Fruit fly (Drosophila melanogaster) whole organism, embryonic: ENCODE measurements around the gene Smu1.

Source experiments
- Ada2b ChIP-seq: fragments of 200-800 bp; sonication (Bioruptor generic); IDR thresholded peaks from 2 replicates; pipeline ENCODE4 v1.3.6; 2022; ENCODE audit warnings: missing biosample characterization, missing genetic modification characterization
- Adf1 ChIP-seq: fragments of 200-800 bp; sonication (Bioruptor generic); IDR thresholded peaks from 2 replicates; pipeline ENCODE4 v1.3.6; 2022; ENCODE audit warnings: missing biosample characterization, missing genetic modification characterization
- B-H1 ChIP-seq: fragments of 200-800 bp; sonication (Bioruptor generic); IDR thresholded peaks from 3 replicates; pipeline ENCODE4 v1.3.6; 2022; ENCODE audit warnings: missing biosample characterization, missing genetic modification characterization
- Bgb ChIP-seq: fragments of 200-800 bp; sonication (Bioruptor generic); IDR thresholded peaks from 2 replicates; pipeline ENCODE4 v1.3.6; 2022; ENCODE audit warnings: missing biosample characterization, missing genetic modification characterization; ENCODE audit not compliant: partially characterized antibody
- CG10543 ChIP-seq: fragments of 200-800 bp; sonication (Bioruptor generic); optimal IDR thresholded peaks from 3 replicates; lab custom pipeline; 2017; ENCODE audit warnings: missing biosample characterization, mild to moderate bottlenecking, missing genetic modification characterization, moderate library complexity
- CG11504 ChIP-seq: fragments of 200-800 bp; sonication (Bioruptor generic); optimal IDR thresholded peaks from 3 replicates; lab custom pipeline; 2019; ENCODE audit warnings: missing biosample characterization, mild to moderate bottlenecking, missing genetic modification characterization, moderate library complexity
- CG12155 ChIP-seq: fragments of 200-800 bp; sonication (Bioruptor generic); optimal IDR thresholded peaks from 3 replicates; lab custom pipeline; 2016; ENCODE audit warnings: missing biosample characterization, missing genetic modification characterization
- CG12659 ChIP-seq: fragments of 200-800 bp; sonication (Bioruptor generic); optimal IDR thresholded peaks from 3 replicates; lab custom pipeline; 2017; ENCODE audit warnings: mild to moderate bottlenecking, missing biosample characterization, missing genetic modification reagents, missing genetic modification characterization
- CG15514 ChIP-seq: fragments of 200-800 bp; sonication (Bioruptor generic); optimal IDR thresholded peaks from 3 replicates; lab custom pipeline; 2017; ENCODE audit warnings: missing biosample characterization, missing genetic modification characterization, mild to moderate bottlenecking, moderate library complexity, missing genetic modification reagents
- CG16813 ChIP-seq: fragments of 200-800 bp; sonication (Bioruptor generic); IDR thresholded peaks from 3 replicates; pipeline ENCODE4 v1.3.6; 2022; ENCODE audit warnings: missing biosample characterization, missing genetic modification characterization; ENCODE audit not compliant: partially characterized antibody
- CG2889 ChIP-seq: fragments of 200-800 bp; sonication (Bioruptor generic); IDR thresholded peaks from 3 replicates; pipeline ENCODE4 v1.3.6; 2022; ENCODE audit warnings: missing biosample characterization, missing genetic modification characterization
- CG34224 ChIP-seq: fragments of 200-800 bp; sonication (Bioruptor generic); IDR thresholded peaks from 3 replicates; pipeline ENCODE4 v1.3.6; 2022; ENCODE audit warnings: missing biosample characterization, missing genetic modification characterization; ENCODE audit not compliant: partially characterized antibody
- CG9876 ChIP-seq: fragments of 200-800 bp; sonication (Bioruptor generic); optimal IDR thresholded peaks from 2 replicates; lab custom pipeline; 2016; ENCODE audit warnings: missing biosample characterization, missing genetic modification characterization
- Deaf1 ChIP-seq: fragments of 200-800 bp; optimal IDR thresholded peaks from 3 replicates; lab custom pipeline; 2019; ENCODE audit warnings: missing biosample characterization, mild to moderate bottlenecking, missing genetic modification characterization, moderate library complexity
- Dip3 ChIP-seq: fragments of 200-800 bp; sonication (Bioruptor generic); optimal IDR thresholded peaks from 3 replicates; lab custom pipeline; 2016; ENCODE audit warnings: missing biosample characterization, missing genetic modification characterization
- Dll ChIP-seq: fragments of 200-800 bp; sonication (Bioruptor generic); IDR thresholded peaks from 4 replicates; pipeline ENCODE4 v1.3.6; 2022; ENCODE audit warnings: missing biosample characterization, missing genetic modification characterization; ENCODE audit not compliant: partially characterized antibody
- E2f2 ChIP-seq: fragments of 200-800 bp; sonication (Bioruptor generic); IDR thresholded peaks from 2 replicates; pipeline ENCODE4 v1.3.6; 2022; ENCODE audit warnings: missing biosample characterization, missing genetic modification characterization
- Fer1 ChIP-seq: fragments of 200-800 bp; sonication (Bioruptor generic); optimal IDR thresholded peaks from 2 replicates; lab custom pipeline; 2017; ENCODE audit warnings: missing biosample characterization, mild to moderate bottlenecking, missing genetic modification characterization
- Hmr ChIP-seq: fragments of 200-800 bp; sonication (Bioruptor generic); optimal IDR thresholded peaks from 3 replicates; lab custom pipeline; 2017; ENCODE audit warnings: mild to moderate bottlenecking, missing biosample characterization, missing genetic modification reagents, missing genetic modification characterization
- Hr51 ChIP-seq, 2 experiments: fragments of 200-800 bp; sonication (Bioruptor generic); optimal IDR thresholded peaks; 2 replicates in 1 of 2; 3 replicates in 1 of 2; lab custom pipeline; 2016 to 2018; ENCODE audit warnings: missing biosample characterization in 2 of 2, missing genetic modification characterization in 2 of 2, mild to moderate bottlenecking in 1 of 2, moderate library complexity in 1 of 2
- MTF-1 ChIP-seq: fragments of 200-800 bp; sonication (Bioruptor generic); optimal IDR thresholded peaks from 2 replicates; lab custom pipeline; 2018; ENCODE audit warnings: missing biosample characterization, mild to moderate bottlenecking, missing genetic modification characterization, borderline replicate concordance
- Med ChIP-seq: fragments of 200-800 bp; sonication (Bioruptor generic); peaks from one replicate; lab custom pipeline; 2016; ENCODE audit warnings: missing biosample characterization, missing genetic modification characterization, mild to moderate bottlenecking, inconsistent platforms, moderate library complexity
- Nf-YC ChIP-seq: fragments of 200-800 bp; optimal IDR thresholded peaks from 3 replicates; lab custom pipeline; 2019; ENCODE audit warnings: missing biosample characterization, mild to moderate bottlenecking, missing genetic modification characterization, moderate library complexity
- Rfx ChIP-seq: fragments of 200-800 bp; sonication (Bioruptor generic); IDR thresholded peaks from 2 replicates; pipeline ENCODE4 v1.3.6; 2022; ENCODE audit warnings: missing biosample characterization, missing genetic modification characterization
- YL-1 ChIP-seq: fragments of 200-800 bp; sonication (Bioruptor generic); optimal IDR thresholded peaks from 3 replicates; lab custom pipeline; 2017; ENCODE audit warnings: missing biosample characterization, mild to moderate bottlenecking, missing genetic modification characterization
- ase ChIP-seq: fragments of 200-800 bp; sonication (Bioruptor generic); IDR thresholded peaks from 3 replicates; pipeline ENCODE4 v1.3.6; 2022; ENCODE audit warnings: missing biosample characterization, missing genetic modification characterization
- ci ChIP-seq: fragments of 200-800 bp; sonication (Bioruptor generic); IDR thresholded peaks from 3 replicates; pipeline ENCODE4 v1.3.6; 2022; ENCODE audit warnings: missing biosample characterization, missing genetic modification characterization
- crol ChIP-seq: fragments of 200-800 bp; sonication (Bioruptor generic); IDR thresholded peaks from 2 replicates; pipeline ENCODE4 v1.3.6; 2022; ENCODE audit warnings: missing biosample characterization, missing genetic modification characterization
- da ChIP-seq: fragments of 200-800 bp; sonication (Bioruptor generic); optimal IDR thresholded peaks from 2 replicates; lab custom pipeline; 2016; ENCODE audit warnings: missing biosample characterization, missing genetic modification characterization
- dimm ChIP-seq: fragments of 200-800 bp; sonication (Bioruptor generic); IDR thresholded peaks from 2 replicates; pipeline ENCODE4 v1.3.6; 2022; ENCODE audit warnings: missing biosample characterization, missing genetic modification characterization
- hbn ChIP-seq: fragments of 200-800 bp; sonication (Bioruptor generic); IDR thresholded peaks from 2 replicates; pipeline ENCODE4 v1.3.6; 2022; ENCODE audit warnings: missing biosample characterization, missing genetic modification characterization; ENCODE audit not compliant: partially characterized antibody
- lov ChIP-seq, 2 experiments: fragments of 200-800 bp in 1 of 2; fragments of >200 bp in 1 of 2; sonication (Bioruptor generic) in 1 of 2; IDR thresholded peaks in 1 of 2; optimal IDR thresholded peaks in 1 of 2; 2 replicates in 1 of 2; 3 replicates in 1 of 2; pipeline versions ENCODE4 v1.3.6 to Lab custom; 2017 to 2022; ENCODE audit warnings: missing biosample characterization in 1 of 2, missing genetic modification characterization in 1 of 2
- maf-S ChIP-seq: fragments of 200-800 bp; sonication (Bioruptor generic); optimal IDR thresholded peaks from 2 replicates; lab custom pipeline; 2016; ENCODE audit warnings: missing biosample characterization, missing genetic modification characterization
- onecut ChIP-seq: fragments of 200-800 bp; sonication (Bioruptor generic); IDR thresholded peaks from 2 replicates; pipeline ENCODE4 v1.3.6; 2022; ENCODE audit warnings: missing biosample characterization, missing genetic modification characterization
- pb ChIP-seq: fragments of 200-800 bp; sonication (Bioruptor generic); optimal IDR thresholded peaks from 3 replicates; lab custom pipeline; 2016; ENCODE audit warnings: missing biosample characterization, missing genetic modification characterization
- pita ChIP-seq: fragments of 200-800 bp; sonication (Bioruptor generic); optimal IDR thresholded peaks from 2 replicates; lab custom pipeline; 2017; ENCODE audit warnings: missing biosample characterization, mild to moderate bottlenecking, missing genetic modification characterization
- pros ChIP-seq: fragments of 200-800 bp; sonication (Bioruptor generic); optimal IDR thresholded peaks from 3 replicates; lab custom pipeline; 2019; ENCODE audit warnings: missing biosample characterization, mild to moderate bottlenecking, missing genetic modification characterization, moderate library complexity
- pzg ChIP-seq: fragments of 200-800 bp; sonication (Bioruptor generic); optimal IDR thresholded peaks from 3 replicates; lab custom pipeline; 2018; ENCODE audit warnings: missing biosample characterization, mild to moderate bottlenecking, missing genetic modification characterization, moderate library complexity
- row ChIP-seq: fragments of 200-800 bp; sonication (Bioruptor generic); IDR thresholded peaks from 3 replicates; pipeline ENCODE4 v1.3.6; 2022; ENCODE audit warnings: missing biosample characterization, missing genetic modification characterization
- scrt ChIP-seq: fragments of 200-800 bp; sonication (Bioruptor generic); optimal IDR thresholded peaks from 2 replicates; lab custom pipeline; 2018; ENCODE audit warnings: missing biosample characterization, mild to moderate bottlenecking, missing genetic modification characterization, moderate library complexity
- sob ChIP-seq: fragments of 200-800 bp; sonication (Bioruptor generic); IDR thresholded peaks from 2 replicates; pipeline ENCODE4 v1.3.6; 2022; ENCODE audit warnings: missing biosample characterization, missing genetic modification characterization
- sr ChIP-seq: fragments of 200-800 bp; sonication (Bioruptor generic); IDR thresholded peaks from 3 replicates; pipeline ENCODE4 v1.3.6; 2022; ENCODE audit warnings: missing biosample characterization, missing genetic modification characterization
- tin ChIP-seq: fragments of 200-800 bp; sonication (Bioruptor generic); optimal IDR thresholded peaks from 3 replicates; lab custom pipeline; 2016; ENCODE audit warnings: missing biosample characterization, missing genetic modification characterization

Smu1 gene

DNA sequence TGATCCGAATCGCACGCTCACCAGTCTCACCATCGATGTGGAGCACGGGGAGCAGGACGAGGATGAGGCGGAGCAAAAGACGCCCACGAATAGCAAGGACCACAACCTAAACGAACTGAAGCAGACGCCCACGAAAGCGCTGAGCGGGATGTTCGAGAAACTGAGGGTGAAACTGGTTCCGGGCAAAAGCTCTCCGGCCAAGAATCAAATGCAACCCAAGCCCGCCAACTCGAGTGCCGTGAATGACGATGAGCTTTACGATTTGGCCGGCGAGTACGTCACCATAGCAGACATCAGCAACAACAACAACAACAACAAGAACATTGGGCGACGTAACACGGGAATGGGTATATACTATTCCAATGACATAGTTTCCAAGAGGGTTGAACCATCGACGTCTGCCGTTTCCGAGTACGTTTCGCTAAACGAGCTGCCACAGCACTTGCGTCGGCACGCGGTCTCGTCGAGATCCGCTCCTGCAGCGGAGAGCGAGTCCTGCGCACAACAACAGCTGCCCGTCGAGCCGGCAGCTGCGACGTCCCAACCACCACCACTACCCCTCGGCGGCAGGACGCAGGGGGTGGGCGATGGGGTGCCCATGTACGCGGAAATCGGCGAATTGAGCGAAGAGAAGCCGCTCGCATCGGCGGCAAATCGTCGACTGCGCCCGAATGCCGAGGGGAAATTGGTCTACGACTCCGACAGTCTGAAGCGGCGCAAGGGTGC lies 36.4 kb upstream of the Smu1 start (continued):
- TF ChIP-seq sob (GFP tag; lab: Robert Waterston, UW) (0 out of 2 replicates have a peak, but pooled peaks have one; percentile 15), Hmr (GFP tag; lab: Kevin White, UChicago) (peak; percentile 3), ci (GFP tag; lab: Robert Waterston, UW) (0 out of 3 replicates have a peak, but pooled peaks have one; percentile 31), CG34224 (0 out of 3 replicates have a peak, but pooled peaks have one; percentile 9), Rfx (peak; percentile 47), crol (GFP tag; lab: Robert Waterston, UW) (peak; percentile 82), da (GFP tag; lab: Kevin White, UChicago) (peak; percentile 19), Dip3 (GFP tag; lab: Kevin White, UChicago) (no peak), E2f2 (peak; percentile 64), Nf-YC (tag; lab: Kevin White, UChicago) (peak; percentile 44), Dll (peak; percentile 41; the same call in 1 of the 4 replicates), Bgb (peak; percentile 34; the same call in 1 of the 2 replicates), YL-1 (GFP tag; lab: Kevin White, UChicago) (no peak), CG10543 (GFP tag; lab: Kevin White, UChicago) (peak; percentile 3), CG11504 (tag; lab: Kevin White, UChicago) (peak; percentile 87), Deaf1 (peak; percentile 97), pros (peak; percentile 80), Fer1 (GFP tag; lab: Kevin White, UChicago) (peak; percentile 10), CG12659 (no peak), CG16813 (GFP tag; lab: Robert Waterston, UW) (no peak), Ada2b (GFP tag; lab: Robert Waterston, UW) (no peak), Med (GFP tag; lab: Kevin White, UChicago) (peak; percentile 61), Hr51 (GFP tag; optimal IDR thresholded peaks at IDR 0.05; lab: Kevin White, UChicago) (peak in 1 of 2 experiments; percentile 54), sr (peak; percentile 51; the same call in 2 of the 3 replicates), tin (GFP tag; lab: Kevin White, UChicago) (no peak), pita (GFP tag; lab: Kevin White, UChicago) (peak; percentile 18), scrt (peak; percentile 7), CG2889 (GFP tag; lab: Robert Waterston, UW) (no peak), lov (optimal IDR thresholded peaks at IDR 0.05; lab: Kevin White, UChicago) (no peak), lov (GFP tag; IDR thresholded peaks at IDR 0.05; lab: Robert Waterston, UW) (no peak), pzg (GFP tag; lab: Kevin White, UChicago) (peak; percentile 26), row (peak; percentile 42; the same call in 2 of the 3 replicates), hbn (GFP tag; lab: Robert Waterston, UW) (no peak), B-H1 (GFP tag; lab: Robert Waterston, UW) (no peak), Adf1 (GFP tag; lab: Robert Waterston, UW) (peak; percentile 75), onecut (GFP tag; lab: Robert Waterston, UW) (no peak), CG15514 (GFP tag; lab: Kevin White, UChicago) (peak; percentile 98), dimm (GFP tag; lab: Robert Waterston, UW) (no peak), maf-S (no peak), CG12155 (peak; percentile 25), pb (GFP tag; lab: Kevin White, UChicago) (no peak), CG9876 (no peak), MTF-1 (no peak), ase (GFP tag; lab: Robert Waterston, UW) (peak; percentile 53; the same call in 1 of the 3 replicates)
